Worm (Caenorhabditis elegans): ENCODE measurements around the gene K08E7.5.

The K08E7.5 gene

DNA sequence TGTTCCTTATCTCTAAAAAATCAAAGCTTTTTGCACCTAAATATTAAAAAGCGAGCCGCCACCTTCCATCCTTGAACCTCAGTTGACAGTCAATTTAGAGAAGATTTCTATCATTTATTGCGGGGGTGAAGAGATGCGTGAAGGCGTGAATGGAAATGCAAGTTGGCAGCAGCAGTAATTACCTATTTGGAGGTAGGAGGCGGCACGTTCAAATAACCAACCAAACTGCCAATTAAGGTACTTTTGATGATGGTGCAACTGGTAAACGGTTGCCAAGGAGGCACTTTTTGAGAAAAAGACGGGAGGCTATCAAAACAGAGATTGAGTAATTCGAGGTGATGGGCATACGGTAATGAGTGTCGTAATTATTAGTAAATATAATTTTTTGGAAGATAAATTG is 36.8 kb upstream of the K08E7.5 start:
- TF ChIP-seq zag-1 (tag; optimal IDR thresholded peaks at IDR 0.05) (no peak), nhr-47 (tag; optimal IDR thresholded peaks at IDR 0.05) (no peak), ztf-11 (tag; optimal IDR thresholded peaks at IDR 0.05) (no peak), nhr-19 (GFP tag; conservative IDR thresholded peaks at IDR 0.05) (no peak), isw-1 (GFP tag; IDR thresholded peaks at IDR 0.05) (no peak), lin-35 (GFP tag; optimal IDR thresholded peaks at IDR 0.05) (no peak), unc-30 (tag; optimal IDR thresholded peaks at IDR 0.05) (no peak), rnt-1 (tag; optimal IDR thresholded peaks at IDR 0.05) (no peak), ztf-4 (tag; optimal IDR thresholded peaks at IDR 0.05) (no peak), nhr-28 (tag; optimal IDR thresholded peaks at IDR 0.05) (no peak), ceh-8 (GFP tag; optimal IDR thresholded peaks at IDR 0.05) (no peak), pax-3 (tag; optimal IDR thresholded peaks at IDR 0.05) (no peak), nhr-237 (tag; optimal IDR thresholded peaks at IDR 0.05) (no peak), sup-37 (GFP tag; optimal IDR thresholded peaks at IDR 0.05) (no peak), ama-1 (optimal IDR thresholded peaks at IDR 0.05) (no peak), nhr-85 (tag) (no peak), hlh-17 (GFP tag; optimal IDR thresholded peaks at IDR 0.05; ENCODE audit: borderline replicate concordance) (no peak), zip-4 (GFP tag; optimal IDR thresholded peaks at IDR 0.05) (no peak)

DNA sequence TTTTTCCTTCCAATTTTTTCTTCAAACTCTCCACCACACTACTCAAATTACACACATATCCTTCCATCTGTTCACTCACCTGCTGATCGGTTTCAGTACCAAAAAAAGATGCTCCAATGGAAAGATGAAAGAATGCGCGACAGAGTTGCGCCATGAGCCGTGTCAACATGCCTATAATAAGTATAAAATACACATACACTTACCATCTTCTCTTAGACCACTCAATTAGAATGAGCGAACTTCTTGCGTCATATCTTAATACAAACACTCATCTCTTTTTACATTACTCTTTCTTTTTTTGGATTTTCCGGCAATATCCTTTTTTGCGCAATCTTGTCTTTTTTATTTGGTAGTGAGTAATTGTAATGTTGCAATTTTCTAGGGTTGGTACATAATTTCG is 35.5 kb upstream of the K08E7.5 start:
- no peak for TF ChIP-seq pqm-1 (tag; optimal IDR thresholded peaks at IDR 0.05)
- no peak for TF ChIP-seq sup-37 (GFP tag; optimal IDR thresholded peaks at IDR 0.05)
- TF ChIP-seq nhr-12 (tag; optimal IDR thresholded peaks at IDR 0.05): no peak
- TF ChIP-seq F16B12.6 (tag; optimal IDR thresholded peaks at IDR 0.05): no peak
- TF ChIP-seq lin-14 (GFP tag; optimal IDR thresholded peaks at IDR 0.05): no peak
- no peak for TF ChIP-seq unc-30 (tag; optimal IDR thresholded peaks at IDR 0.05)

ce11 chrIV:12540242-12540641 is 32.9 kb upstream of the K08E7.5 start:
- no peak for TF ChIP-seq lin-39 (tag; optimal IDR thresholded peaks at IDR 0.05)
- peak; percentile 84 for TF ChIP-seq nhr-85 (tag)
- peak; percentile 13 for TF ChIP-seq lin-14 (GFP tag; optimal IDR thresholded peaks at IDR 0.05)
- TF ChIP-seq ces-1 (GFP tag; optimal IDR thresholded peaks at IDR 0.05): no peak
- TF ChIP-seq irx-1 (tag; optimal IDR thresholded peaks at IDR 0.05): no peak
- no peak for TF ChIP-seq aha-1 (tag; optimal IDR thresholded peaks at IDR 0.05)
- peak; percentile 13 for TF ChIP-seq blmp-1 (tag; optimal IDR thresholded peaks at IDR 0.05)

ce11 chrIV:12542011-12542410 is 31.2 kb upstream of the K08E7.5 start, which contains the start of gene ham-1:
Gene ham-1, plus strand, starts transcription at chrIV:12542183.
- TF ChIP-seq blmp-1 (tag; optimal IDR thresholded peaks at IDR 0.05): no peak

DNA sequence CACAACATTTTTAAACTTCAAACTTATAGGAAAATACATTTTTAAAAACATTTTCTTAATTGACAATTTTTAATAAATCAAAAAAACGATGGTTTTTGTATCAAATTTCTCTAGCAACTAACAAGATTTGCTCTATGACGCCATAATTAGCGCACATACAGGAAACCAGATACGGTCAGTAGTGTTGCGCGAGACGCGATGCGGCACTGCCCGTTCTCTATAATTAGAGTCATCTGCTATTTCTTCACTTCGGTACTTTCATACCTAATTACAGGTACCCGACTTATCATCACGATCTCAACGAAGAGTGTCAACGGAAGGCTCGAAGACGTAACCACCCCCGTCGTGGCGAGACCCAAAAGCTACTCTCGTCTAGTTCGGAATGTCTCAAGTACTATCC is 28.5 kb upstream of the K08E7.5 start:
- TF ChIP-seq aly-2 (tag; optimal IDR thresholded peaks at IDR 0.05) (no peak), mdl-1 (tag; optimal IDR thresholded peaks at IDR 0.05) (no peak), elt-3 (tag; optimal IDR thresholded peaks at IDR 0.05) (no peak), nhr-90 (tag; optimal IDR thresholded peaks at IDR 0.05; ENCODE audit: poor library complexity) (no peak), pax-3 (tag; optimal IDR thresholded peaks at IDR 0.05) (no peak), lin-39 (tag; optimal IDR thresholded peaks at IDR 0.05) (no peak), nhr-77 (tag; optimal IDR thresholded peaks at IDR 0.05) (no peak), snpc-4 (tag; optimal IDR thresholded peaks at IDR 0.05) (no peak)

- TF ChIP-seq lin-14 (GFP tag; optimal IDR thresholded peaks at IDR 0.05) (peak; percentile 14), sox-4 (tag; optimal IDR thresholded peaks at IDR 0.05) (no peak), pag-3 (tag; optimal IDR thresholded peaks at IDR 0.05; ENCODE audit: borderline replicate concordance, insufficient read depth) (no peak), lin-35 (GFP tag; optimal IDR thresholded peaks at IDR 0.05) (no peak), ceh-63 (GFP tag; optimal IDR thresholded peaks at IDR 0.05) (no peak), lsy-2 (tag; optimal IDR thresholded peaks at IDR 0.05) (peak in 1 of 2 experiments; percentile 35), lir-3 (tag; optimal IDR thresholded peaks at IDR 0.05; ENCODE audit: poor library complexity) (no peak), aly-2 (tag; optimal IDR thresholded peaks at IDR 0.05) (no peak), snu-23 (GFP tag; optimal IDR thresholded peaks at IDR 0.05) (peak; percentile 2), blmp-1 (tag; optimal IDR thresholded peaks at IDR 0.05) (peak; percentile 37), efl-1 (optimal IDR thresholded peaks at IDR 0.05) (peak; percentile 27 to 43), efl-1 (GFP tag; optimal IDR thresholded peaks at IDR 0.05 in 1 of 2) (peak in 1 of 2 experiments; percentile 81), unc-30 (tag; optimal IDR thresholded peaks at IDR 0.05) (no peak), nhr-77 (tag; optimal IDR thresholded peaks at IDR 0.05) (no peak)
These were observed 27.8 kb upstream of the K08E7.5 start for ce11 chrIV:12545393-12545792.
